Worm (Caenorhabditis elegans): Measurements from ENCODE around the gene oac-50.

oac-50 gene

ce11 chrV:9073322-9074038 lies at the start of gene oac-50:
oac-50 (minus strand) TSS chrV:9073540.
- TF ChIP-seq unc-62 (GFP tag; optimal IDR thresholded peaks at IDR 0.05): no peak

- no peak for TF ChIP-seq unc-62 (GFP tag; optimal IDR thresholded peaks at IDR 0.05)
These were observed 48.7 kb upstream of the oac-50 start, which contains the start of gene F21C10.13 for ce11 chrV:9122004-9122403. F21C10.13 (plus strand) TSS chrV:9122304.

- TF ChIP-seq unc-62 (GFP tag; optimal IDR thresholded peaks at IDR 0.05): no peak
These were observed 39.1 kb upstream of the oac-50 start, which contains the start of gene F21C10.7 for ce11 chrV:9112467-9112866. F21C10.7 (plus strand) TSS chrV:9112767.

- TF ChIP-seq unc-62 (GFP tag; optimal IDR thresholded peaks at IDR 0.05): no peak
These were observed 38.6 kb upstream of the oac-50 start for ce11 chrV:9111957-9112356.

- no peak for TF ChIP-seq unc-62 (GFP tag; optimal IDR thresholded peaks at IDR 0.05)
These were observed 35.9 kb upstream of the oac-50 start, which contains the start of gene pqn-31 for ce11 chrV:9109281-9109680. pqn-31 (plus strand) TSS chrV:9109581.

- no peak for TF ChIP-seq unc-62 (GFP tag; optimal IDR thresholded peaks at IDR 0.05)
These were observed 34.9 kb upstream of the oac-50 start, which contains the start of gene F21C10.18 for ce11 chrV:9108219-9108618. F21C10.18 (plus strand) TSS chrV:9108519.

- no peak for TF ChIP-seq unc-62 (GFP tag; optimal IDR thresholded peaks at IDR 0.05)
These were observed 27.7 kb upstream of the oac-50 start, which contains the start of gene frpr-6 for ce11 chrV:9101062-9101461. frpr-6 (minus strand) TSS chrV:9101162.

ce11 chrV:9098280-9098973 lies 25.1 kb upstream of the oac-50 start, which contains the start of gene F21C10.9:
F21C10.9 (minus strand) TSS chrV:9098696.
- TF ChIP-seq unc-62 (GFP tag; optimal IDR thresholded peaks at IDR 0.05): no peak

ce11 chrV:9097213-9097612 lies 23.9 kb upstream of the oac-50 start:
- TF ChIP-seq unc-62 (GFP tag; optimal IDR thresholded peaks at IDR 0.05): no peak

ce11 chrV:9096674-9097073 lies 23.3 kb upstream of the oac-50 start:
- no peak for TF ChIP-seq unc-62 (GFP tag; optimal IDR thresholded peaks at IDR 0.05)

- no peak for TF ChIP-seq unc-62 (GFP tag; optimal IDR thresholded peaks at IDR 0.05)
These were observed 22.4 kb upstream of the oac-50 start, which contains the start of gene F21C10.10 for ce11 chrV:9095613-9096317. F21C10.10 (plus strand) TSS chrV:9096267.

ce11 chrV:9094976-9095375 lies 21.6 kb upstream of the oac-50 start:
- no peak for TF ChIP-seq unc-62 (GFP tag; optimal IDR thresholded peaks at IDR 0.05)

ce11 chrV:9094060-9094628 lies 20.8 kb upstream of the oac-50 start:
- TF ChIP-seq unc-62 (GFP tag; optimal IDR thresholded peaks at IDR 0.05): no peak

- TF ChIP-seq unc-62 (GFP tag; optimal IDR thresholded peaks at IDR 0.05): no peak
These were observed 18.9 kb upstream of the oac-50 start, which contains the start of gene T27E4.1 for ce11 chrV:9092209-9092608. T27E4.1 (plus strand) TSS chrV:9092345.

ce11 chrV:9088758-9089157 lies 15.4 kb upstream of the oac-50 start:
- no peak for TF ChIP-seq unc-62 (GFP tag; optimal IDR thresholded peaks at IDR 0.05)

ce11 chrV:9085845-9086244 lies 12.5 kb upstream of the oac-50 start:
- no peak for TF ChIP-seq unc-62 (GFP tag; optimal IDR thresholded peaks at IDR 0.05)

Data from whole organism, dauer.